Worm (Caenorhabditis elegans) whole organism, L1 larva: Measurements from ENCODE around the gene R151.10.

ENCODE experiments used
- F16B12.6 ChIP-seq: fragments of 150-350 bp; optimal IDR thresholded peaks from 2 replicates; lab custom pipeline; 2014; ENCODE audit warnings: missing biosample characterization, missing genetic modification characterization
- blmp-1 ChIP-seq: fragments of 150-350 bp; optimal IDR thresholded peaks from 2 replicates; lab custom pipeline; 2014; ENCODE audit warnings: missing biosample characterization, missing genetic modification characterization
- ceh-88 ChIP-seq: fragments of 200-800 bp; sonication (Bioruptor generic); IDR thresholded peaks from 2 replicates; pipeline ENCODE4 v1.3.6; 2022; ENCODE audit warnings: missing genetic modification characterization, missing compliant biosample characterization
- ces-1 ChIP-seq: fragments of 150-350 bp; optimal IDR thresholded peaks from 2 replicates; lab custom pipeline; 2014; ENCODE audit warnings: missing biosample characterization, missing genetic modification reagents, missing genetic modification characterization
- dpl-1 ChIP-seq, 3 experiments: fragments of 150-350 bp in 2 of 3; sonication (generic microtip) in 1 of 3; optimal IDR thresholded peaks; 2 replicates each; lab custom pipeline; 2014 to 2017; ENCODE audit warnings: missing biosample characterization in 3 of 3, missing genetic modification characterization in 3 of 3, missing genetic modification reagents in 3 of 3
- dsc-1 ChIP-seq: sonication (generic microtip); optimal IDR thresholded peaks from 2 replicates; lab custom pipeline; 2016; ENCODE audit warnings: mild to moderate bottlenecking, missing genetic modification characterization, missing compliant biosample characterization
- efl-1 ChIP-seq, 4 experiments: fragments of 150-350 bp; optimal IDR thresholded peaks in 3 of 4; peaks in 1 of 4; 1 replicate in 1 of 4; 2 replicates in 3 of 4; lab custom pipeline; 2014; ENCODE audit warnings: missing biosample characterization in 2 of 4, missing genetic modification characterization in 2 of 4, missing genetic modification reagents in 2 of 4
- egl-27 ChIP-seq, 2 experiments: fragments of 150-350 bp in 1 of 2; sonication (generic microtip); optimal IDR thresholded peaks; 3 replicates each; lab custom pipeline; 2017 to 2018; ENCODE audit warnings: missing biosample characterization in 2 of 2, missing genetic modification characterization in 2 of 2, missing genetic modification reagents in 2 of 2
- elt-2 ChIP-seq: sonication (generic microtip); optimal IDR thresholded peaks from 2 replicates; lab custom pipeline; 2016; ENCODE audit warnings: missing genetic modification characterization, mild to moderate bottlenecking, inconsistent platforms, missing compliant biosample characterization, missing genetic modification reagents
- elt-3 ChIP-seq, 6 experiments: fragments of 150-350 bp in 1 of 6; sonication (generic microtip); optimal IDR thresholded peaks; 2 replicates each; lab custom pipeline; 2017 to 2018; ENCODE audit warnings: missing biosample characterization in 6 of 6, missing genetic modification characterization in 6 of 6, inconsistent platforms in 1 of 6
- fos-1 ChIP-seq: fragments of 150-350 bp; optimal IDR thresholded peaks from 2 replicates; lab custom pipeline; 2014; ENCODE audit warnings: missing biosample characterization, missing genetic modification characterization
- grh-1 ChIP-seq: fragments of 200-800 bp; sonication (Bioruptor generic); IDR thresholded peaks from 2 replicates; pipeline ENCODE4 v1.3.6; 2022; ENCODE audit warnings: missing genetic modification reagents, missing genetic modification characterization, missing compliant biosample characterization
- hpl-2 ChIP-seq: fragments of 150-350 bp; optimal IDR thresholded peaks from 2 replicates; lab custom pipeline; 2014; ENCODE audit warnings: missing biosample characterization, missing genetic modification reagents, missing genetic modification characterization
- irx-1 ChIP-seq: sonication (generic microtip); optimal IDR thresholded peaks from 2 replicates; lab custom pipeline; 2016; ENCODE audit warnings: missing genetic modification characterization, missing compliant biosample characterization
- isw-1 ChIP-seq: fragments of 200-800 bp; sonication (Bioruptor generic); IDR thresholded peaks from 2 replicates; pipeline ENCODE4 v1.3.6; 2022; ENCODE audit warnings: missing genetic modification characterization, missing compliant biosample characterization
- lin-13 ChIP-seq: fragments of 150-350 bp; optimal IDR thresholded peaks from 2 replicates; lab custom pipeline; 2014; ENCODE audit warnings: missing biosample characterization, missing genetic modification reagents, missing genetic modification characterization
- lin-14 ChIP-seq: fragments of 200-800 bp; sonication (Bioruptor generic); optimal IDR thresholded peaks from 2 replicates; lab custom pipeline; 2018; ENCODE audit warnings: mild to moderate bottlenecking, missing genetic modification characterization, moderate library complexity, missing compliant biosample characterization
- lin-35 ChIP-seq, 2 experiments: fragments of 150-350 bp; optimal IDR thresholded peaks; 2 replicates each; lab custom pipeline; 2014; ENCODE audit warnings: missing biosample characterization in 2 of 2, missing genetic modification characterization in 2 of 2, missing genetic modification reagents in 2 of 2
- lsy-2 ChIP-seq, 2 experiments: fragments of 150-350 bp; optimal IDR thresholded peaks; 2 replicates each; lab custom pipeline; 2014; ENCODE audit warnings: missing biosample characterization in 2 of 2, missing genetic modification characterization in 2 of 2
- mab-9 ChIP-seq: fragments of 200-800 bp; sonication (Bioruptor generic); IDR thresholded peaks from 2 replicates; pipeline ENCODE4 v1.3.6; 2022; ENCODE audit warnings: missing genetic modification reagents, missing genetic modification characterization, missing compliant biosample characterization
- mef-2 ChIP-seq: fragments of 150-350 bp; optimal IDR thresholded peaks from 2 replicates; lab custom pipeline; 2014; ENCODE audit warnings: missing biosample characterization, missing genetic modification characterization
- mep-1 ChIP-seq: fragments of 150-350 bp; optimal IDR thresholded peaks from 2 replicates; lab custom pipeline; 2014; ENCODE audit warnings: missing biosample characterization, missing genetic modification characterization
- nhr-11 ChIP-seq: fragments of 150-350 bp; optimal IDR thresholded peaks from 2 replicates; lab custom pipeline; 2014; ENCODE audit warnings: missing biosample characterization, missing genetic modification characterization
- nhr-19 ChIP-seq: fragments of 200-800 bp; sonication (Bioruptor generic); conservative IDR thresholded peaks from 2 replicates; pipeline ENCODE4 v1.3.6; 2022; ENCODE audit warnings: missing genetic modification characterization, missing compliant biosample characterization
- nhr-20 ChIP-seq: sonication (generic microtip); optimal IDR thresholded peaks from 2 replicates; lab custom pipeline; 2016; ENCODE audit warnings: mild to moderate bottlenecking, missing genetic modification characterization, missing compliant biosample characterization
- nhr-28 ChIP-seq: fragments of 150-350 bp; optimal IDR thresholded peaks from 2 replicates; lab custom pipeline; 2014; ENCODE audit warnings: missing biosample characterization, missing genetic modification characterization
- nhr-47 ChIP-seq: sonication (generic microtip); optimal IDR thresholded peaks from 2 replicates; lab custom pipeline; 2016; ENCODE audit warnings: mild to moderate bottlenecking, missing genetic modification characterization, moderate library complexity, missing compliant biosample characterization
- nhr-71 ChIP-seq: sonication (generic microtip); optimal IDR thresholded peaks from 2 replicates; lab custom pipeline; 2016; ENCODE audit warnings: mild to moderate bottlenecking, missing genetic modification characterization, moderate library complexity, missing compliant biosample characterization
- nhr-77 ChIP-seq: fragments of 150-350 bp; optimal IDR thresholded peaks from 2 replicates; lab custom pipeline; 2014; ENCODE audit warnings: missing biosample characterization, missing genetic modification characterization
- nhr-84 ChIP-seq: sonication (generic microtip); optimal IDR thresholded peaks from 2 replicates; lab custom pipeline; 2017; ENCODE audit warnings: missing biosample characterization, missing genetic modification characterization
- nhr-85 ChIP-seq: sonication (generic microtip); peaks from one replicate; lab custom pipeline; 2016; ENCODE audit warnings: missing genetic modification characterization, inconsistent platforms, missing compliant biosample characterization
- nhr-90 ChIP-seq: sonication (generic microtip); optimal IDR thresholded peaks from 2 replicates; lab custom pipeline; 2016; ENCODE audit warnings: mild to moderate bottlenecking, missing genetic modification characterization, missing compliant biosample characterization; ENCODE audit not compliant: poor library complexity
- pag-3 ChIP-seq: sonication (generic microtip); optimal IDR thresholded peaks from 2 replicates; lab custom pipeline; 2017; ENCODE audit warnings: missing genetic modification characterization, mild to moderate bottlenecking, missing compliant biosample characterization, antibody characterized with exemption, borderline replicate concordance; ENCODE audit not compliant: insufficient read depth
- rnt-1 ChIP-seq: sonication (generic microtip); optimal IDR thresholded peaks from 2 replicates; lab custom pipeline; 2016; ENCODE audit warnings: mild to moderate bottlenecking, missing genetic modification characterization, moderate library complexity, missing compliant biosample characterization
- skn-1 ChIP-seq: fragments of 150-350 bp; optimal IDR thresholded peaks from 2 replicates; lab custom pipeline; 2014; ENCODE audit warnings: missing biosample characterization, missing genetic modification characterization
- snpc-4 ChIP-seq: fragments of 150-350 bp; optimal IDR thresholded peaks from 2 replicates; lab custom pipeline; 2014; ENCODE audit warnings: missing biosample characterization, missing genetic modification characterization
- snu-23 ChIP-seq: sonication (generic microtip); optimal IDR thresholded peaks from 2 replicates; lab custom pipeline; 2016; ENCODE audit warnings: missing genetic modification characterization, missing compliant biosample characterization
- swsn-7 ChIP-seq: sonication (generic microtip); optimal IDR thresholded peaks from 2 replicates; lab custom pipeline; 2016; ENCODE audit warnings: missing genetic modification characterization, missing compliant biosample characterization
- tbx-2 ChIP-seq: sonication (generic microtip); optimal IDR thresholded peaks from 2 replicates; lab custom pipeline; 2016; ENCODE audit warnings: missing genetic modification characterization, missing compliant biosample characterization
- tlp-1 ChIP-seq: fragments of 150-350 bp; optimal IDR thresholded peaks from 2 replicates; lab custom pipeline; 2014; ENCODE audit warnings: missing biosample characterization, missing genetic modification characterization
- unc-130 ChIP-seq: fragments of 150-350 bp; optimal IDR thresholded peaks from 2 replicates; lab custom pipeline; 2017; ENCODE audit warnings: missing biosample characterization, missing genetic modification characterization, inconsistent platforms
- unc-62 ChIP-seq: fragments of 150-350 bp; optimal IDR thresholded peaks from 2 replicates; lab custom pipeline; 2014; ENCODE audit warnings: missing biosample characterization, missing genetic modification reagents, missing genetic modification characterization
- unc-86 ChIP-seq: sonication (generic microtip); optimal IDR thresholded peaks from 2 replicates; lab custom pipeline; 2016; ENCODE audit warnings: missing genetic modification characterization, missing compliant biosample characterization
- unc-98 ChIP-seq: fragments of 200-800 bp; sonication (Bioruptor generic); IDR thresholded peaks from 2 replicates; pipeline ENCODE4 v1.3.6; 2022; ENCODE audit warnings: missing genetic modification characterization, missing compliant biosample characterization
- vab-15 ChIP-seq: sonication (generic microtip); optimal IDR thresholded peaks from 2 replicates; lab custom pipeline; 2017; ENCODE audit warnings: missing genotype, mild to moderate bottlenecking, missing genetic modification characterization, missing compliant biosample characterization

R151.10 gene

DNA sequence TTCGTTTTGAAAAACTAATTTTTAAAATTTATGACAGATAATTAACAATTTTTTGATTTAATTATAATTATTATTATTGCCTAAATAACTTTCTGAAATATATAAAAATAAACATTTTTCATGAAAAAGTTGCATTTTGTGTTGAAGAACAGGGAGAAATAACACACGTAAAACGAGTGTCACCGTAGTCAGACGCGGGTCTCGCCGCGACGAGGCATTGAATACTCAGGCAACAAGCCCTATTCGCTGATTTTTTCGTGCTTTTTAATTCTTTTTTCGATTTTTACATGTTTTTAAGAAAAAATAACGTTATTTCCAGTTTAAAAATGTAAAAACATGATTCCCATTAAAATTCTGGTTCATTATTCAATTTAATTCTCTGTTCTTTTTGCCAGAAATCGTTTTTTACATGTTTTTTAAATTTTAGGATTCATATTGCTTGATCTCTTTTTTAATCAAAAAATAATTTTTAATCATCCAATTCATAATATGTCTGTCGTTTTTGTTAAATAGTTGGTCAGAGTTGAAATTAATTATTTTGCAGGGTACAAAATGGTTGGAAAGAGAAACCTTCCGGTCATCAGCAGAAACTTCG lies 22.7 kb downstream of the R151.10 start, which contains the start of gene rpl-6 (continued):
- TF ChIP-seq nhr-47 (tag; lab: Kevin White, UChicago) (peak; percentile 90), nhr-90 (tag; lab: Kevin White, UChicago) (peak; percentile 87), unc-130 (tag; lab: Kevin White, UChicago) (peak; percentile 95), nhr-28 (no peak), dsc-1 (tag; lab: Kevin White, UChicago) (peak; percentile 81), dpl-1 (GFP tag; optimal IDR thresholded peaks at IDR 0.05; lab: Kevin White, UChicago) (peak; percentile 81 to 86 (median 85)), mep-1 (tag; lab: Kevin White, UChicago) (peak; percentile 91), pag-3 (tag; lab: Kevin White, UChicago) (no peak), tlp-1 (tag; lab: Kevin White, UChicago) (no peak), egl-27 (tag; optimal IDR thresholded peaks at IDR 0.05; lab: Kevin White, UChicago) (peak; percentile 63 to 87), mef-2 (no peak), hpl-2 (GFP tag; lab: Kevin White, UChicago) (peak; percentile 70), nhr-11 (tag; lab: Kevin White, UChicago) (peak; percentile 88), blmp-1 (tag; lab: Kevin White, UChicago) (peak; percentile 80), lin-14 (GFP tag; lab: Kevin White, UChicago) (peak; percentile 90), lin-35 (GFP tag; optimal IDR thresholded peaks at IDR 0.05; lab: Kevin White, UChicago) (peak; percentile 85 to 92), snpc-4 (tag; lab: Kevin White, UChicago) (peak; percentile 57), skn-1 (peak; percentile 83), rnt-1 (tag; lab: Kevin White, UChicago) (peak; percentile 91), fos-1 (tag; lab: Kevin White, UChicago) (peak; percentile 80), elt-2 (peak; percentile 57), lsy-2 (tag; optimal IDR thresholded peaks at IDR 0.05; lab: Kevin White, UChicago) (peak; percentile 99), grh-1 (GFP tag; lab: Robert Waterston, UW) (peak; percentile 80), swsn-7 (tag; lab: Kevin White, UChicago) (peak; percentile 85), nhr-19 (GFP tag; lab: Robert Waterston, UW) (peak; percentile 91), ceh-88 (GFP tag; lab: Robert Waterston, UW) (peak; percentile 68)

DNA sequence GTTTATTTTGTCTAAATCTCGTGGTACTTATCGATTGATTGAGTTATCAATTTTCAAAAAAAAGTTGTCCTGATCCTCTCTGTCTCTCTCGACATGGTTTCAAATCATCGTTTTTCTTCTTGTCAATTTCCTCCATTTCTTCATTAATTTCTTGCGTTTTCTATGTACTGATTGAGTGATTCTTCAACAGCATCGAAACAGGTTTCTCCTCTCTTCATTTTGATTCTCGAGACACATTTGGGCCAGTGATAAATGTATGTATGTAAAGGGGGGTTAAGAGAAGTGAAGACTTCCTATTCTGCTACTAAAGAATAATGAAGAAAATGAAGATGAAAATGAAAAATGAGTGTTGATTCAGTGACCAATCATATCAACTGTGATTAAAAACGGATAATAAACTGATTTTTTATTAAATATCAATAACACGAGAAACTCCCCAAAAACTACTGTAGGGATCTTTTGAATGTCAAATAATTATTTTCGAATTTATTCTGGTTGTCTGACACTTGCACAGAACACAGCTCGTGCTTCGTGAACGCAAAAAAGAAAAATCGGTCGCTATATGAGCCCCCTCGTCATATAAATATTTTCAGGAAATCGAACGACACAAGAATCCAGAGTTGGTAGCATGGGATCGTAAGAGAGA lies 27.5 kb downstream of the R151.10 start:
- peak; percentile 36 for TF ChIP-seq nhr-90 (tag; lab: Kevin White, UChicago)
- TF ChIP-seq nhr-20: peak; percentile 51
- no peak for TF ChIP-seq isw-1 (GFP tag; lab: Robert Waterston, UW)
- TF ChIP-seq egl-27 (tag; optimal IDR thresholded peaks at IDR 0.05; lab: Kevin White, UChicago): peak in 1 of 2 experiments; percentile 6
- peak; percentile 89 for TF ChIP-seq nhr-85
- TF ChIP-seq nhr-84 (tag; lab: Kevin White, UChicago): no peak
- no peak for TF ChIP-seq pag-3 (tag; lab: Kevin White, UChicago)
- TF ChIP-seq mab-9 (GFP tag; lab: Robert Waterston, UW): no peak
- peak; percentile 74 for TF ChIP-seq grh-1 (GFP tag; lab: Robert Waterston, UW)
- peak; percentile 34 for TF ChIP-seq mep-1 (tag; lab: Kevin White, UChicago)
- TF ChIP-seq nhr-71 (tag; lab: Kevin White, UChicago): peak; percentile 57
- no peak for TF ChIP-seq unc-62 (GFP tag; lab: Kevin White, UChicago)
- peak in 1 of 2 experiments; percentile 52 for TF ChIP-seq lin-35 (GFP tag; optimal IDR thresholded peaks at IDR 0.05; lab: Kevin White, UChicago)
- peak; percentile 19 for TF ChIP-seq irx-1 (tag; lab: Kevin White, UChicago)
- TF ChIP-seq efl-1 (optimal IDR thresholded peaks at IDR 0.05; lab: Kevin White, UChicago): peak in 1 of 2 experiments; percentile 8
- peak in 1 of 2 experiments; percentile 87 for TF ChIP-seq efl-1 (GFP tag; optimal IDR thresholded peaks at IDR 0.05 in 1 of 2; lab: Kevin White, UChicago)
- TF ChIP-seq mef-2: no peak
- TF ChIP-seq nhr-19 (GFP tag; lab: Robert Waterston, UW): peak; percentile 30
- no peak for TF ChIP-seq unc-98 (GFP tag; lab: Robert Waterston, UW)
- peak; percentile 57 for TF ChIP-seq lin-14 (GFP tag; lab: Kevin White, UChicago)
- no peak for TF ChIP-seq nhr-77 (tag; lab: Kevin White, UChicago)
- peak; percentile 89 for TF ChIP-seq blmp-1 (tag; lab: Kevin White, UChicago)
- TF ChIP-seq lin-13 (GFP tag; lab: Kevin White, UChicago): no peak
- TF ChIP-seq dpl-1 (GFP tag; optimal IDR thresholded peaks at IDR 0.05; lab: Kevin White, UChicago): peak in 1 of 3 experiments; percentile 5
- TF ChIP-seq tbx-2: peak; percentile 36
- TF ChIP-seq F16B12.6 (tag; lab: Kevin White, UChicago): no peak
- no peak for TF ChIP-seq unc-86 (tag; lab: Kevin White, UChicago)
- TF ChIP-seq elt-2: no peak
- peak in 1 of 2 experiments; percentile 57 for TF ChIP-seq lsy-2 (tag; optimal IDR thresholded peaks at IDR 0.05; lab: Kevin White, UChicago)
- no peak for TF ChIP-seq ces-1 (GFP tag; lab: Kevin White, UChicago)
- no peak for TF ChIP-seq vab-15 (tag; lab: Kevin White, UChicago)
- TF ChIP-seq snu-23: peak; percentile 56
- TF ChIP-seq elt-3 (tag; optimal IDR thresholded peaks at IDR 0.05; lab: Kevin White, UChicago): peak in 3 of 6 experiments; percentile 44 to 76 (median 61)
- TF ChIP-seq, all 84 proteins: peak for 18
